Worm (Caenorhabditis elegans): ENCODE measurements around the gene F14D7.1.

Gene F14D7.1

DNA sequence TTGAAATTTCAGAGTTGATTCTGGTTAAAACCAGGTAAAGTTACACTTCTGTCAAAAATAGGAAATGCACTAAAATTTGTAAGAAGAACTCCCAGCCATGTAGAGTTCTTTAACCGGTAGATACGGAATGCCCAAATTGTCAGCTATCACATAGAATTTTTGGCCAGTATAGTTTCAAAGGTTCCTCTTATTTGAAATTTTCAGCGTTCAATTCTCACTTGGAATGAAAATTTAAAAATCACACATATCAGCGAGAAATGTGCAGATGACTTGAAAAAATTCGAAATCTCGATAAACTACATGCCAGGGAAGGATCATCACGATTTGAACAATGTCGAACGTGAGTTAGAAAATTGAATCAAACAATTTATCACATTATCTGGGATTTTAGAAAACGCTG is 7.2 kb upstream of the F14D7.1 start, which contains the start of gene F14D7.3 (continued):
- TF ChIP-seq xnd-1 (tag; optimal IDR thresholded peaks at IDR 0.05) (no peak), let-607 (tag; optimal IDR thresholded peaks at IDR 0.05) (no peak)

ce11 chrV:14294396-14294795 is 5.1 kb upstream of the F14D7.1 start, which contains the start of gene F14D7.9:
Gene F14D7.9 (plus strand): TSS chrV:14294696.
- no peak for TF ChIP-seq mel-28 (tag; optimal IDR thresholded peaks at IDR 0.05; ENCODE audit: borderline replicate concordance)
- no peak for TF ChIP-seq ztf-26 (tag; optimal IDR thresholded peaks at IDR 0.05)
- no peak for TF ChIP-seq lin-40 (tag; optimal IDR thresholded peaks at IDR 0.05)
- no peak for TF ChIP-seq madf-10 (tag; optimal IDR thresholded peaks at IDR 0.05)
- TF ChIP-seq ztf-28 (GFP tag; IDR thresholded peaks at IDR 0.05), result no peak

ce11 chrV:14293667-14294194 is 4.5 kb upstream of the F14D7.1 start, which contains the start of gene F14D7.2:
Gene F14D7.2 (minus strand): TSS chrV:14293717.
- TF ChIP-seq aptf-3 (GFP tag; IDR thresholded peaks at IDR 0.05) (peak; percentile 98), him-1 (tag; optimal IDR thresholded peaks at IDR 0.05) (no peak), pha-4 (tag; optimal IDR thresholded peaks at IDR 0.05) (no peak), F33H1.4 (GFP tag; IDR thresholded peaks at IDR 0.05) (0 out of 2 replicates have a peak, but pooled peaks have one; percentile 15), nfyb-1 (GFP tag; IDR thresholded peaks at IDR 0.05) (no peak), ets-4 (GFP tag; optimal IDR thresholded peaks at IDR 0.05) (no peak), T07F8.4 (tag; optimal IDR thresholded peaks at IDR 0.05) (no peak), dpl-1 (GFP tag; optimal IDR thresholded peaks at IDR 0.05) (peak; percentile 1), aptf-2 (GFP tag; conservative IDR thresholded peaks at IDR 0.05) (peak; percentile 99), mcd-1 (GFP tag; IDR thresholded peaks at IDR 0.05) (no peak), repo-1 (tag; optimal IDR thresholded peaks at IDR 0.05) (no peak), madf-6 (GFP tag; IDR thresholded peaks at IDR 0.05) (peak; percentile 80), xnd-1 (tag; optimal IDR thresholded peaks at IDR 0.05) (peak; percentile 50), ceh-100 (GFP tag; IDR thresholded peaks at IDR 0.05) (no peak), nhr-27 (tag; optimal IDR thresholded peaks at IDR 0.05) (no peak), hmg-1.2 (GFP tag; IDR thresholded peaks at IDR 0.05) (peak; percentile 42; the same call in 1 of the 2 replicates), F37B4.10 (GFP tag; IDR thresholded peaks at IDR 0.05) (no peak), efl-1 (GFP tag; optimal IDR thresholded peaks at IDR 0.05) (peak; percentile 71), madf-8 (GFP tag; conservative IDR thresholded peaks at IDR 0.05) (peak; percentile 62)

- TF ChIP-seq ceh-79 (tag; optimal IDR thresholded peaks at IDR 0.05), result no peak
- no peak for TF ChIP-seq ztf-22 (GFP tag; optimal IDR thresholded peaks at IDR 0.05)
- TF ChIP-seq F49E8.2 (tag; optimal IDR thresholded peaks at IDR 0.05; ENCODE audit: insufficient read depth), result no peak
- no peak for TF ChIP-seq efl-1 (GFP tag; optimal IDR thresholded peaks at IDR 0.05)
- TF ChIP-seq tlf-1 (GFP tag; optimal IDR thresholded peaks at IDR 0.05), result no peak
Measured at ce11 chrV:14290636-14291035, 1.4 kb upstream of the F14D7.1 start, which contains the start of gene F14D7.18. Gene F14D7.18 (minus strand): TSS chrV:14290736.

DNA sequence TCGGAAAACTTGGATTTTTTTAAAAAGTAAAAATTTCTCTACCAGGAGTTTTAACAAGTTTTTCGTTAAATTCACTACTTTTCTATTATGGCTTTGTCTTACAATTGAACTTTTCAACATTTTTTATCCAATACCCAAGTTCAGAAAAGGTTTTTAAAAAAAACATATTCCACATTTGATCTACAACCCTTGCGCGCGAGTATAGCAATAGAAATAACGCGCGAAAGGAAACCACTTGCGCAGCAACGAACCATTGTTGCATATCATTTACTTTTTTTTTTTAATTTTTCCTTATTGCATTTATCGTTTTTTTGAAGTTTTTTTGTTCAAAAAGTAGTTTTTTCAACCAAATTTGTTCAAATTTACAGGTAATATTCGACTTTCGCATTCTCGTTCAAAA is 3.5 kb downstream of the F14D7.1 start, which contains the start of gene F40G12.11:
Gene F40G12.11, plus strand, starts transcription at position 369 of the 400 bp plus-strand sequence.
- peak; percentile 52; the same call in 1 of the 2 replicates for TF ChIP-seq madf-6 (GFP tag; IDR thresholded peaks at IDR 0.05)
- no peak for TF ChIP-seq rec-8 (tag; optimal IDR thresholded peaks at IDR 0.05)
- TF ChIP-seq dpl-1 (GFP tag; optimal IDR thresholded peaks at IDR 0.05), result peak; percentile 34
- TF ChIP-seq sptf-2 (GFP tag; optimal IDR thresholded peaks at IDR 0.05), result no peak
- peak; percentile 78 for TF ChIP-seq efl-1 (GFP tag; optimal IDR thresholded peaks at IDR 0.05)
- no peak for TF ChIP-seq lin-26 (GFP tag; IDR thresholded peaks at IDR 0.05)
- no peak for TF ChIP-seq ztf-18 (tag; optimal IDR thresholded peaks at IDR 0.05)
- no peak for TF ChIP-seq F49E8.2 (tag; optimal IDR thresholded peaks at IDR 0.05; ENCODE audit: insufficient read depth)
- TF ChIP-seq snpc-4 (GFP tag; optimal IDR thresholded peaks at IDR 0.05), result no peak
- TF ChIP-seq snpc-4 (tag; optimal IDR thresholded peaks at IDR 0.05), result no peak
- no peak for TF ChIP-seq fkh-3 (tag; optimal IDR thresholded peaks at IDR 0.05)
- TF ChIP-seq lin-54 (GFP tag; optimal IDR thresholded peaks at IDR 0.05), result no peak
- TF ChIP-seq ceh-79 (tag; optimal IDR thresholded peaks at IDR 0.05), result no peak
- no peak for TF ChIP-seq rcor-1 (GFP tag; IDR thresholded peaks at IDR 0.05)
- TF ChIP-seq madf-8 (GFP tag; conservative IDR thresholded peaks at IDR 0.05), result 0 out of 2 replicates have a peak, but pooled peaks have one; percentile 18
- no peak for TF ChIP-seq dpff-1 (tag; optimal IDR thresholded peaks at IDR 0.05)
